Worm (Caenorhabditis elegans) whole organism, L3 larva: ENCODE measurements around the gene T07A9.14.

Source experiments
- ceh-16 ChIP-seq: sonication (generic microtip); optimal IDR thresholded peaks from 2 replicates; lab custom pipeline; 2017; ENCODE audit warnings: missing biosample characterization, missing genetic modification characterization
- egl-27 ChIP-seq: sonication (generic microtip); optimal IDR thresholded peaks from 4 replicates; lab custom pipeline; 2017; ENCODE audit warnings: missing biosample characterization, missing genetic modification reagents, missing genetic modification characterization
- elt-1 ChIP-seq: fragments of 150-350 bp; optimal IDR thresholded peaks from 2 replicates; lab custom pipeline; 2014; ENCODE audit warnings: missing biosample characterization, missing genetic modification characterization
- fos-1 ChIP-seq: fragments of 150-350 bp; optimal IDR thresholded peaks from 2 replicates; lab custom pipeline; 2014; ENCODE audit warnings: missing biosample characterization, missing genetic modification characterization
- lin-39 ChIP-seq: fragments of 150-350 bp; optimal IDR thresholded peaks from 2 replicates; lab custom pipeline; 2018; ENCODE audit warnings: missing biosample characterization, missing genetic modification reagents, missing genetic modification characterization
- mdl-1 ChIP-seq: fragments of 150-350 bp; optimal IDR thresholded peaks from 2 replicates; lab custom pipeline; 2014; ENCODE audit warnings: missing biosample characterization, missing genetic modification characterization
- nhr-11 ChIP-seq: fragments of 150-350 bp; optimal IDR thresholded peaks from 2 replicates; lab custom pipeline; 2014; ENCODE audit warnings: missing biosample characterization, missing genetic modification characterization
- nhr-76 ChIP-seq: fragments of 150-350 bp; sonication (generic microtip); optimal IDR thresholded peaks from 5 replicates; lab custom pipeline; 2014; ENCODE audit warnings: missing biosample characterization, missing genetic modification characterization
- pha-4 ChIP-seq: fragments of 150-350 bp; optimal IDR thresholded peaks from 2 replicates; lab custom pipeline; 2014; ENCODE audit warnings: missing biosample characterization, missing genetic modification reagents, missing genetic modification characterization
- unc-39 ChIP-seq: sonication (generic microtip); optimal IDR thresholded peaks from 4 replicates; lab custom pipeline; 2017; ENCODE audit warnings: missing biosample characterization, missing genetic modification characterization
- unc-62 ChIP-seq: fragments of 150-350 bp; sonication (generic microtip); optimal IDR thresholded peaks from 4 replicates; lab custom pipeline; 2014; ENCODE audit warnings: missing biosample characterization, missing genetic modification reagents, missing genetic modification characterization
- ztf-11 ChIP-seq: fragments of 150-350 bp; optimal IDR thresholded peaks from 2 replicates; lab custom pipeline; 2014; ENCODE audit warnings: missing biosample characterization, missing genetic modification characterization

- TF ChIP-seq pha-4 (tag; lab: Kevin White, UChicago) (no peak), mdl-1 (tag; lab: Kevin White, UChicago) (no peak), lin-39 (no peak), unc-39 (tag; lab: Kevin White, UChicago) (no peak), nhr-76 (no peak), fos-1 (tag; lab: Kevin White, UChicago) (no peak), elt-1 (tag; lab: Kevin White, UChicago) (no peak), ztf-11 (tag; lab: Kevin White, UChicago) (no peak), egl-27 (tag; lab: Kevin White, UChicago) (no peak), unc-62 (no peak), ceh-16 (tag; lab: Kevin White, UChicago) (no peak), nhr-11 (tag; lab: Kevin White, UChicago) (no peak)
Observed at ce11 chrIV:372146-372789, 14.2 kb upstream of the T07A9.14 start.
